Worm (Caenorhabditis elegans): ENCODE results near the gene tsp-14.

- no peak for TF ChIP-seq mep-1 (tag; optimal IDR thresholded peaks at IDR 0.05)
- no peak for TF ChIP-seq ceh-90 (tag; optimal IDR thresholded peaks at IDR 0.05)
- TF ChIP-seq lin-15B (tag; optimal IDR thresholded peaks at IDR 0.05) = no peak
- TF ChIP-seq sox-4 (tag; optimal IDR thresholded peaks at IDR 0.05) = no peak
- TF ChIP-seq elt-2 (tag; optimal IDR thresholded peaks at IDR 0.05) = no peak
- no peak for TF ChIP-seq Y116A8C.19 (tag; optimal IDR thresholded peaks at IDR 0.05; ENCODE audit: borderline replicate concordance)
- no peak for TF ChIP-seq ces-1 (GFP tag; optimal IDR thresholded peaks at IDR 0.05)
- no peak for TF ChIP-seq mab-9 (GFP tag; IDR thresholded peaks at IDR 0.05)
Observed at ce11 chrX:4915879-4916278, 39.1 kb upstream of the tsp-14 start, which contains the start of gene ifa-4.
